Fruit fly (Drosophila melanogaster) ovary, adult (tissue): ENCODE results near the gene Adat1.

Source experiments
- CG17801 ChIP-seq: fragments of 200-800 bp; optimal IDR thresholded peaks from 2 replicates; lab custom pipeline; 2019; ENCODE audit warnings: missing biosample characterization, mild to moderate bottlenecking, missing genetic modification characterization, moderate library complexity; ENCODE audit not compliant: partially characterized antibody

The Adat1 gene

dm6 chr2L:13790715-13791114 is 20.6 kb downstream of the Adat1 start, which contains the start of gene CG16863:
CG16863 (plus strand) TSS chr2L:13790959.
- TF ChIP-seq CG17801 (GFP tag; lab: Kevin White, UChicago): no peak

DNA sequence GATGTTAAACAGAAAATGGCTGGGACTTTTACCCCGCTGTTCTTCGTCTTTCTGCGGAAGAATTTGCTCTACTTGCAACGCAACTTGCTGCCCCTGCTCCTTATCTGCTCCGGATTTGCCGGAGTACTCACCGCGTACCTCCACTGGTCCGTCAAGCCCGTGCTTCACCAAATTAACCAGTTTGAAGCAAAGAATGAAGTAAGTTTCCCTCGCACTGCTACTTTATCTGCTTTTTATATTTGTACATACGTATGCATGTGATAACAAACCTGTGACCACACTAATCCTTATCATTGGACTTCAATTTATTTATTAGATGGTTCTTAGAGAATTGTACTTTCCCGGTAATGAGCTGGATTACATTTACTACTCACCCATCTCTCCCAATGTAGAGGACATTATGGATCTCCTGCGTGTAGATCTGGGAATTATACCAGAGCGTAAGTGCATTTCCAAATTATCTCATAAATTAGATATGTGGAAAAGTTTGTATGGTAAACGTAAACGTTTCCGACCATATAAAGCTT is 27.1 kb downstream of the Adat1 start, which contains the start of gene CG16890:
TSS of gene CG16890 (minus strand) at position 184 of the 527 bp plus-strand sequence.
- no peak for TF ChIP-seq CG17801 (GFP tag; lab: Kevin White, UChicago)

DNA sequence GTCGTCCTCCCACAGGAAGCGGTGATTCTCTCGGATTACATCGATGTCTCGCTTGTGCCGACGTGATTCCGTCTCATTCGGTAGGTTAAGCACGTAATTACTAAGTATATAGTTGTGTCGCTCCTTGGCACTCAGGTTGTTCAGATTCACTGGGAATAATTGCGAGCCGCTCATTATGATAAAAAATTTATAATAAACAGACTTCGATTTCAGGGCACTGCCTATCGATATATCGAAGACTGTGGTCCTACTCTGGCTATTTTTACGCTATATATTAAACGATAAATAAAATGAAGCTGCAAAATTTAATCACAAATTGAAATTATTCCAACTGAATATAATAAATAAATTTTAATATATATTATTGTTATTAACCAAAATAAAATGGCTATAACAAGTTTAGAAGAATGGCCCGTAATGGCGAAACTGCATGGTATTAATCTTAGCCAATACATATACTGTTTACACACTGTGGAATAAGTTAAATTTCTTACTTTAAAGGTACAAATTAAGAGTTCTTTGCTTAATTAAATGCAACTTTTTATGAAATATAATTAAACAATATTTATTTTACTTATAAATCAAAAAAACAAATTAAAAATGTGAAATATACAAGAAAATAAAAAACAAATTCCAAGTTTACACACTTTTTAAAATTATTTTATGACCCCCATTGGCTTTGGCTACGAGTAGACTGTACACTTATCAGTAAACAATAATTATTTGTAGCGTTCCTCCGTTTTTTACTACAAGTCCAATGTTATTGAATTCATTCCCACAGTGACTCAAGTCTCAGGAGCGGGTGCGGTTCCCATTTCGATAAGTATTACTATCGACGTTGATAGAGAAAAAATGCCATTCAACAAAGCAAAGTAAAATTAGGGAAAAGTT is 27.8 kb downstream of the Adat1 start, which contains the start of gene Eato:
TSS of gene Eato (plus strand) at position 821 of the 891 bp plus-strand sequence.
- TF ChIP-seq CG17801 (GFP tag; lab: Kevin White, UChicago): no peak

DNA sequence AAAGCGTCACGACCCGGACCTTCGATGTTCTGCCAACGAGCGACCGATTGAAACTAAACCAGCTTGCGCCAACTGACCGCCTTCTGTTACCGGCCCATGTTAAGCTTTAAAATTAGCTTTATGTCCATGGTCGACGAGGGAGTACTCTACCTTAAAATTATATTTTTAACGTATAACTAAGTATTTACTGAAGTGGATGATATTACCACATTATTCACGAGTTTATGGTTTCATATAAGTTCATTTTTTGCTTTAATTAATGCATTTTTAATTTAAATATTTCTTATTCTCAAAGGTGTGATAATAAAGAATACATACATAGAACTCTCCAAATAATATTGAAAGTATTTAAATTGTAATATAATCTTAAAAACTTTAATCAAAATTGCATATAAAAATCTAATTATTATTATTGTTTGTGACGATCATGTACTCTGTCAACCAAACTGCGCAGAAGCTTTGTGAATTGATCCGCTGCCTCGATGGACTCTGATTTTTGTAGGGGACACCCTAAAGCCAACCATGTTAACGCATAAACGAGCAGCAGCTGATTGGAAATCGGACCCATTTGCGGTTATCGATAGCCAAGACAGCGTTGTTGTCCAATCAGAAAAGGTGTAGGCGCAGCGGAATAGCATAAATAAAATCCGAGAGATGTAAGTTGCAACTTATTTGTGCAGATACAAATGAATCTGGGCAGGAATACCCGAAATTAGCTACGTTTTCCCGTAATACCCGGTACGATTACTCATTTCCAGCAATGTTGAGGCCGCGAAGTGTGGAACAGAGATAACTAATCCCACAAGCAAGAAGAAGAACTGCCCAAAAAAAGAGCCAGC is 30.9 kb downstream of the Adat1 start, which contains the start of the genes CG9008 and p38b:
TSS of gene CG9008 (minus strand) at position 57 of the 839 bp plus-strand sequence.
TSS of gene p38b (plus strand) at position 581 of the 839 bp plus-strand sequence.
- peak; percentile 47 for TF ChIP-seq CG17801 (GFP tag; lab: Kevin White, UChicago)

dm6 chr2L:13779795-13780108 is 31.5 kb downstream of the Adat1 start:
- TF ChIP-seq CG17801 (GFP tag; lab: Kevin White, UChicago): no peak

dm6 chr2L:13779162-13779561 is 32.1 kb downstream of the Adat1 start:
- no peak for TF ChIP-seq CG17801 (GFP tag; lab: Kevin White, UChicago)

- TF ChIP-seq CG17801 (GFP tag; lab: Kevin White, UChicago): peak; percentile 14
These were observed 32.6 kb downstream of the Adat1 start for dm6 chr2L:13778648-13779047.

DNA sequence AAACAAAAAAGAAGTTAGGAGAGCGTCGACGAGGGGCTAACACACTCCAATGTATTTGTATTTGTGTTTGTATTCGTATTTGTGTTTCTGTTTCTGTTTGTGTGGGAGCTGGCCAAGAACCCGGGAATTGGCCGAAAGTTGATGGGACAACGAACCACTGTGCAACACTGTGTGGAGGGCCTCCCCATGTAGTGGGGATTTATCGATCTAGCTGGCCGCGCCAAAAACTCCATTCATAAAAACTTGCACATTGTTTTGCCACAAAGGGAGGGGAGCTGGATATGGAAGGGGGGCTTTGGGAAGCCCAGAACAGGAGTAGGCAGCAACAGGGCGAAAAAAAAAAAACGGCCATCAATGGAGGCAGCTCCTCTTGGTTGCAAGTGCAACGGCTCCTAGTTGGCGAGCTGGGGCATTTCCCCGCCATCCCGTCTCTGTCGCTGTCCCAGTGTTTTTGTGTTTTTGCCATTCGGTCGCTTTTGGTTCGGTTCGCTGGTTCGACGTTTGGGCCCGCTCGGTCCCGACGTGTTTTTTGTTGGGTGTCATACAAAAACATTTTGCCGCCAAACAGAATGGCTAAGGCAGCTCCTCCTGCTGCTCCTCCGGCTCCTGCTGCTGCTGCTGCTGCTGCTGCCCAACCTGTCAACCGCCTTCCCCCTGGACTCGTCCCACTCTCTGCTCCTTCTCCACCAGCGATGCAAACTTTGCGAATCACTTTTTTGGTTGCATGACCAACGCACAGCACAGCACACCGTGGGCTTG is 34.2 kb downstream of the Adat1 start:
- TF ChIP-seq CG17801 (GFP tag; lab: Kevin White, UChicago): no peak

DNA sequence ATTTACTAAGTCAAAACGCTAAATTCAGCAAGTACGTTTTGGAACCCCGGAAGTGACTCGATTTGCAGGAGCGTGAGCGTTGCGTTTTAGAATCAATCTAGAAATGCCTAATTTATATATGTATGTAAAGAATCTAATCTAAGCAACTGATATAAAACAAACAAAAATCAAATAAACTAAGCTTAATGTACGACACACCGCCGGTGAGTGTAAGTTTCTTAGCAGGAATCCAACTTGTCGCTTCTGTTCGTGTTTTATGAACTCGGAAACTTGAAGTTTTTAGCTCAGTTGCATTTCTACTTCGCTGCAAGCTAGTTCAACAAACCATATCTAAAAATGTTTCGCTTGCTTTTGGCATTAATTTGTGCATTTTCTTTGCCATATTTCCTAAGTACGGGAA is 37.6 kb downstream of the Adat1 start, which contains the start of gene CG43376:
TSS of gene CG43376 (plus strand) at position 301 of the 400 bp plus-strand sequence.
- no peak for TF ChIP-seq CG17801 (GFP tag; lab: Kevin White, UChicago)

DNA sequence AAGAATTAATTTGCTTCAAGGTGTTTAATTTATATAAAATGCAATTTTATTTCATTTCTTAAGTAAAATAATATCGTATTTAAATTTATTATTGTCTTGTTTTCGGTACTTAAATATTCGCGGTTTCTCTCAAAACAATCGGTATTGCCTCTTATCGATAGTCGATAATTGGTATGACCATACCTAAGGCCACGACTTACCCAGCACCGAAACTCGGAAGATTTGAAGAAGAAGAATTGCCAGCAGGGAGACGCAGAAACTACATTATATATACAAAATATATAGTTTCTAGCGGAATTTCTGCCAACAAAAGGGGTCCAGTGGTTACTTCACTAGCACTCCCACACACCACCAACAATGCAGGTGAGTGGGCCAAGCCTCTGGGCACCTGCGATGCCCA is 40.4 kb downstream of the Adat1 start:
- TF ChIP-seq CG17801 (GFP tag; lab: Kevin White, UChicago): no peak

dm6 chr2L:13763144-13763543 is 48.1 kb downstream of the Adat1 start:
- no peak for TF ChIP-seq CG17801 (GFP tag; lab: Kevin White, UChicago)
